Fruit fly (Drosophila melanogaster) whole organism, embryonic: ENCODE results near the gene CG2129.

Experiments
- CG10462 ChIP-seq: fragments of 200-800 bp; sonication (Bioruptor generic); optimal IDR thresholded peaks from 2 replicates; lab custom pipeline; 2016; ENCODE audit warnings: missing biosample characterization, missing genetic modification characterization
- CG11504 ChIP-seq: fragments of 200-800 bp; sonication (Bioruptor generic); optimal IDR thresholded peaks from 3 replicates; lab custom pipeline; 2019; ENCODE audit warnings: missing biosample characterization, mild to moderate bottlenecking, missing genetic modification characterization, moderate library complexity
- CG12744 ChIP-seq: fragments of 200-800 bp; sonication (Bioruptor generic); optimal IDR thresholded peaks from 2 replicates; lab custom pipeline; 2016; ENCODE audit warnings: missing biosample characterization, missing genetic modification characterization
- CG14441 ChIP-seq: fragments of 200-800 bp; sonication (Bioruptor generic); IDR thresholded peaks from 2 replicates; pipeline ENCODE4 v1.3.6; 2022; ENCODE audit warnings: missing biosample characterization, missing genetic modification characterization
- CG14710 ChIP-seq: fragments of 200-800 bp; sonication (Bioruptor generic); optimal IDR thresholded peaks from 3 replicates; lab custom pipeline; 2019; ENCODE audit warnings: missing biosample characterization, mild to moderate bottlenecking, missing genetic modification characterization, moderate library complexity
- CG17829 ChIP-seq: fragments of 200-800 bp; optimal IDR thresholded peaks from 2 replicates; lab custom pipeline; 2019; ENCODE audit warnings: missing biosample characterization, mild to moderate bottlenecking, missing genetic modification characterization, moderate library complexity
- CG2875 ChIP-seq: fragments of 200-800 bp; sonication (Bioruptor generic); optimal IDR thresholded peaks from 2 replicates; lab custom pipeline; 2017; ENCODE audit warnings: missing biosample characterization, mild to moderate bottlenecking, missing genetic modification characterization, missing genetic modification reagents
- CG31365 ChIP-seq: fragments of 200-800 bp; sonication (Bioruptor generic); optimal IDR thresholded peaks from 2 replicates; lab custom pipeline; 2018; ENCODE audit warnings: missing biosample characterization, mild to moderate bottlenecking, missing genetic modification characterization
- CG34376 ChIP-seq: fragments of 200-800 bp; sonication (Bioruptor generic); optimal IDR thresholded peaks from 2 replicates; lab custom pipeline; 2018; ENCODE audit warnings: missing biosample characterization, mild to moderate bottlenecking, missing genetic modification characterization
- CG8924 ChIP-seq: fragments of 200-800 bp; optimal IDR thresholded peaks from 3 replicates; lab custom pipeline; 2019; ENCODE audit warnings: missing biosample characterization, mild to moderate bottlenecking, missing genetic modification characterization, moderate library complexity
- CG9609 ChIP-seq: fragments of 200-800 bp; sonication (Bioruptor generic); optimal IDR thresholded peaks from 3 replicates; lab custom pipeline; 2016; ENCODE audit warnings: missing biosample characterization, missing genetic modification characterization
- Chrac-16 ChIP-seq: fragments of 200-800 bp; sonication (Bioruptor generic); optimal IDR thresholded peaks from 3 replicates; lab custom pipeline; 2016; ENCODE audit warnings: missing biosample characterization, missing genetic modification characterization
- D19A ChIP-seq: fragments of 200-800 bp; optimal IDR thresholded peaks from 3 replicates; lab custom pipeline; 2019; ENCODE audit warnings: missing biosample characterization, mild to moderate bottlenecking, missing genetic modification characterization, moderate library complexity
- Dref ChIP-seq: fragments of 200-800 bp; sonication (Bioruptor generic); IDR thresholded peaks from 2 replicates; pipeline ENCODE4 v1.3.6; 2022; ENCODE audit warnings: missing biosample characterization, missing genetic modification characterization
- E2f1 ChIP-seq: fragments of 200-800 bp; sonication (Bioruptor generic); IDR thresholded peaks from 2 replicates; pipeline ENCODE4 v1.3.6; 2022; ENCODE audit warnings: missing biosample characterization, missing genetic modification characterization
- Fer2 ChIP-seq: fragments of 200-800 bp; sonication (Bioruptor generic); optimal IDR thresholded peaks from 2 replicates; lab custom pipeline; 2018; ENCODE audit warnings: missing biosample characterization, mild to moderate bottlenecking, missing genetic modification characterization, moderate library complexity
- H15 ChIP-seq: fragments of 200-800 bp; sonication (Bioruptor generic); IDR thresholded peaks from 3 replicates; pipeline ENCODE4 v1.3.6; 2022; ENCODE audit warnings: missing biosample characterization, missing genetic modification characterization
- HLHmδ ChIP-seq: fragments of 200-800 bp; sonication (Bioruptor generic); optimal IDR thresholded peaks from 2 replicates; lab custom pipeline; 2018; ENCODE audit warnings: missing biosample characterization, mild to moderate bottlenecking, missing genetic modification characterization, moderate library complexity
- Hand ChIP-seq: fragments of 200-800 bp; sonication (Bioruptor generic); optimal IDR thresholded peaks from 2 replicates; lab custom pipeline; 2017; ENCODE audit warnings: mild to moderate bottlenecking, missing biosample characterization, missing genetic modification reagents, missing genetic modification characterization
- Max ChIP-seq: fragments of 200-800 bp; sonication (Bioruptor generic); optimal IDR thresholded peaks from 2 replicates; lab custom pipeline; 2016; ENCODE audit warnings: missing biosample characterization, mild to moderate bottlenecking, missing genetic modification characterization
- Myb ChIP-seq: fragments of 200-800 bp; sonication (Bioruptor generic); optimal IDR thresholded peaks from 2 replicates; lab custom pipeline; 2016; ENCODE audit warnings: missing biosample characterization, missing genetic modification characterization
- PHDP ChIP-seq: fragments of 200-800 bp; sonication (Bioruptor generic); optimal IDR thresholded peaks from 3 replicates; lab custom pipeline; 2018; ENCODE audit warnings: missing biosample characterization, mild to moderate bottlenecking, missing genetic modification characterization, moderate library complexity
- Poxn ChIP-seq: fragments of 200-800 bp; sonication (Bioruptor generic); IDR thresholded peaks from 2 replicates; pipeline ENCODE4 v1.3.6; 2022; ENCODE audit warnings: missing biosample characterization, missing genetic modification characterization
- Sox100B ChIP-seq: fragments of 200-800 bp; sonication (Bioruptor generic); optimal IDR thresholded peaks from 3 replicates; lab custom pipeline; 2018; ENCODE audit warnings: missing biosample characterization, mild to moderate bottlenecking, missing genetic modification characterization
- Sry-δ ChIP-seq: fragments of 200-800 bp; sonication (Bioruptor generic); optimal IDR thresholded peaks from 2 replicates; lab custom pipeline; 2016; ENCODE audit warnings: missing biosample characterization, missing genetic modification characterization
- Xrp1 ChIP-seq: fragments of 200-800 bp; sonication (Bioruptor generic); IDR thresholded peaks from 2 replicates; pipeline ENCODE4 v1.3.6; 2022; ENCODE audit warnings: missing biosample characterization, missing genetic modification characterization
- ap ChIP-seq: fragments of 200-800 bp; sonication (Bioruptor generic); IDR thresholded peaks from 2 replicates; pipeline ENCODE4 v1.3.6; 2022; ENCODE audit warnings: missing biosample characterization, missing genetic modification characterization
- bsh ChIP-seq, 2 experiments: fragments of 200-800 bp; sonication (Bioruptor generic); optimal IDR thresholded peaks; 2 replicates each; lab custom pipeline; 2017 to 2018; ENCODE audit warnings: mild to moderate bottlenecking in 2 of 2, missing biosample characterization in 2 of 2, missing genetic modification characterization in 2 of 2, moderate library complexity in 1 of 2
- corto ChIP-seq: fragments of 200-800 bp; sonication (Bioruptor generic); optimal IDR thresholded peaks from 2 replicates; lab custom pipeline; 2016; ENCODE audit warnings: missing biosample characterization, mild to moderate bottlenecking, missing genetic modification characterization, moderate library complexity
- crol ChIP-seq: fragments of 200-800 bp; sonication (Bioruptor generic); IDR thresholded peaks from 2 replicates; pipeline ENCODE4 v1.3.6; 2022; ENCODE audit warnings: missing biosample characterization, missing genetic modification characterization
- crp ChIP-seq, 2 experiments: fragments of 200-800 bp; sonication (Bioruptor generic); optimal IDR thresholded peaks; 2 replicates in 1 of 2; 3 replicates in 1 of 2; lab custom pipeline; 2017; ENCODE audit warnings: missing biosample characterization in 2 of 2, missing genetic modification characterization in 2 of 2, mild to moderate bottlenecking in 1 of 2, moderate library complexity in 1 of 2
- eyg ChIP-seq: fragments of 200-800 bp; sonication (Bioruptor generic); optimal IDR thresholded peaks from 3 replicates; lab custom pipeline; 2016; ENCODE audit warnings: missing biosample characterization, missing genetic modification characterization
- fd3F ChIP-seq: fragments of 200-800 bp; sonication (Bioruptor generic); optimal IDR thresholded peaks from 2 replicates; lab custom pipeline; 2018; ENCODE audit warnings: missing biosample characterization, mild to moderate bottlenecking, missing genetic modification characterization, moderate library complexity
- gt ChIP-seq: fragments of 200-800 bp; sonication (Bioruptor generic); IDR thresholded peaks from 2 replicates; pipeline ENCODE4 v1.3.6; 2022; ENCODE audit warnings: missing biosample characterization, missing genetic modification characterization
- luna ChIP-seq: fragments of 200-800 bp; sonication (Bioruptor generic); optimal IDR thresholded peaks from 2 replicates; lab custom pipeline; 2016; ENCODE audit warnings: missing biosample characterization, missing genetic modification characterization
- maf-S ChIP-seq: fragments of 200-800 bp; sonication (Bioruptor generic); optimal IDR thresholded peaks from 2 replicates; lab custom pipeline; 2016; ENCODE audit warnings: missing biosample characterization, missing genetic modification characterization
- peb ChIP-seq: fragments of 200-800 bp; sonication (Bioruptor generic); IDR thresholded peaks from 2 replicates; pipeline ENCODE4 v1.3.6; 2022; ENCODE audit warnings: missing biosample characterization, missing genetic modification characterization
- pho ChIP-seq: fragments of 200-800 bp; sonication (Bioruptor generic); optimal IDR thresholded peaks from 2 replicates; lab custom pipeline; 2016; ENCODE audit warnings: missing biosample characterization, missing genetic modification characterization
- ranshi ChIP-seq: fragments of 200-800 bp; sonication (Bioruptor generic); IDR thresholded peaks from 2 replicates; pipeline ENCODE4 v1.3.6; 2022; ENCODE audit warnings: missing biosample characterization, missing genetic modification characterization
- sima ChIP-seq: fragments of 200-800 bp; sonication (Bioruptor generic); optimal IDR thresholded peaks from 2 replicates; lab custom pipeline; 2016; ENCODE audit warnings: missing biosample characterization, missing genetic modification characterization
- slbo ChIP-seq: fragments of 200-800 bp; sonication (Bioruptor generic); IDR thresholded peaks from 2 replicates; pipeline ENCODE4 v1.3.6; 2022; ENCODE audit warnings: missing biosample characterization, missing genetic modification characterization
- tin ChIP-seq: fragments of 200-800 bp; sonication (Bioruptor generic); optimal IDR thresholded peaks from 3 replicates; lab custom pipeline; 2016; ENCODE audit warnings: missing biosample characterization, missing genetic modification characterization
- tup ChIP-seq: fragments of 200-800 bp; sonication (Bioruptor generic); optimal IDR thresholded peaks from 2 replicates; lab custom pipeline; 2016; ENCODE audit warnings: missing biosample characterization, mild to moderate bottlenecking, missing genetic modification characterization, moderate library complexity
- usp ChIP-seq: fragments of >200 bp; optimal IDR thresholded peaks from 2 replicates; lab custom pipeline; 2017; ENCODE audit warnings: missing biosample characterization, missing genetic modification characterization
- yki ChIP-seq: fragments of >200 bp; optimal IDR thresholded peaks from 3 replicates; lab custom pipeline; 2018

The CG2129 gene

DNA sequence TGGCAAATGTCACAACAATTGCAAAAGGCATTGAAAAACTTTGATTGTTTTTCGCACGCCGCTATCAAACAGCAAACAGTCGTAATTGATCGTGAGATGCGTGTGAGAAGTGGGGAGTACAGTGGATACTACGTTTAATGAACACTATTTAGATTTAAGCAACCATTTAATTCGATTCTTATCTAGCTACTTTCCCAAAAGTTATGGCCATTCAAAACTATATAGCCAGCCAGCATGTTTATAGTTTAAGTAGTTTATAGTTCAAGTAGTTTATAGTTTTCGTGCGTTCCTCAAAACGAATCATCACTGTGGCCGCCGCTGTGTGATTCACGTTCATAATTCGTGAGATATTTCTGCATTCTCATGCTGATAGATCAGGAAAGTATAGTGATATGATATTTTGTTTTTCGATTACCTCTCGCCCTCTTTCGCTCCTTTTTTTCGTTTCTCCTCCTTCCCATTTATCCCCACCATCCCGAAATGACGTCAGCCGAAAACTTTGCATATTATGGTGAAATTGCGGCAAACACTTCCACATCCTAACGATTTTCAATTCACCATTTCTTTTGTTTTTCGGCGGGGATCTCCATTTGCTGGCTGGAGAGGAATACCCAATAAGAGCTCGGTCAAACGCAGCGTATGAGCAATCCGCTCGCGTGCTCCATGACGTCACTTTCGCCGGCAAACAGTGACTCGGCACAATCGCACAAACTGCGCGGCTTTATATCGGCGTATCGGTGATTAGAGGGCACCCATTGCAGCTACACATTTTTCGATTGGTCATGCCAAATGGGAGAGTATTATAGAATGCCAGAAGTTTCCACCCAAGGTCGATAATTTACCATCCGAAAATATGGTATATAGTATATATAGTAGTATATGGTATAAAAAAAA, 32.0 kb upstream of the CG2129 start (continued):
- TF ChIP-seq luna (GFP tag; lab: Kevin White, UChicago) (peak; percentile 18), Poxn (GFP tag; lab: Robert Waterston, UW) (peak; percentile 72), H15 (GFP tag; lab: Robert Waterston, UW) (0 out of 3 replicates have a peak, but pooled peaks have one; percentile 9)
- TF ChIP-seq, all 482 proteins: peak for 222

DNA sequence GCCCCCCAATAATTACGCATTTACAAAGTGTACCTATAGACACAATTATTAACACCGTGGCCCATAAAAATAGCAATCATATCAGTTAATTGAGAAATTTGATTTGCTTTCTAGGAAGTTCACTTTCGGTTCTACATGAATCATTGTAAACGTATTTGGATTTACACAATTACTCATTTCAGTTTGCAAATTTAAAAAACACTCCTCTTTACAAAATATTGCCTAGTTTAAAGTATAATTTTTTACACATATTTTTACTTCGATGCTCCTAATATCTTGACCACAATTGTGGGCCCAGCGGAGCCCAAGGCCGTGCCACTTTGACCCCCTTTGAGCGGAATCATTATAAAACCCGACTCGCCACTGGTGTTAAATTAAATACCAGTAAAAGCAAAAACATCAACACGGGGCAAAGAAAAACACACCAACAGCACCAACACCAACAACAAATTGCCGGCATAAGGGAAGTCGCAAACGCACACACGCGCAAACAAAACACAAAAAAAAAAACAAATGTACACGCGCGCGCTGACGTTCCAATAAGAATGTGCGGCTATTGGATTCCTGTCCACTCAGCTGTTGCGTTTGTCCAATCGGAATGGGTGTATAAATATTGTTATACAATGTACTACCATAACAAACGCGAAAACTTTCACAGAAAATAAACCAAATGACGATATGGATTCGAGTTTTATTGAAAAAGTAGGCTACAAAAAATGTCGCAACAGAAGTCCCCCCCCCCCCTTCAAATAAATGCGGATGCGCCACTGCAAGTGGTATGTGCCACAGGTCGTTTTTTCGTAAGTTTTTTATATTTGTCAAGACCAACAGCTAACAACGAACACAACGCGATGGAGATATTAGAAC, 30.9 kb upstream of the CG2129 start:
- TF ChIP-seq bsh (GFP tag; optimal IDR thresholded peaks at IDR 0.05; lab: Kevin White, UChicago): peak in 1 of 2 experiments; percentile 47
- no peak for TF ChIP-seq tup (GFP tag; lab: Kevin White, UChicago)
- peak; percentile 67 for TF ChIP-seq CG34376 (GFP tag; lab: Kevin White, UChicago)
- TF ChIP-seq peb: 0 out of 2 replicates have a peak, but pooled peaks have one; percentile 18
- TF ChIP-seq Xrp1 (GFP tag; lab: Robert Waterston, UW): peak; percentile 58; the same call in 1 of the 2 replicates
- peak; percentile 64 for TF ChIP-seq CG8924 (tag; lab: Kevin White, UChicago)
- TF ChIP-seq eyg (GFP tag; lab: Kevin White, UChicago): peak; percentile 7
- peak; percentile 57 for TF ChIP-seq CG12744
- TF ChIP-seq E2f1 (GFP tag; lab: Robert Waterston, UW): 0 out of 2 replicates have a peak, but pooled peaks have one; percentile 38
- TF ChIP-seq Hand (GFP tag; lab: Kevin White, UChicago): peak; percentile 63
- no peak for TF ChIP-seq Dref
- peak; percentile 7 for TF ChIP-seq CG14710
- TF ChIP-seq Chrac-16 (GFP tag; lab: Kevin White, UChicago): peak; percentile 47
- TF ChIP-seq Sry-δ: peak; percentile 3
- TF ChIP-seq gt (GFP tag; lab: Robert Waterston, UW): no peak
- TF ChIP-seq slbo (GFP tag; lab: Robert Waterston, UW): peak; percentile 78
- peak; percentile 19 for TF ChIP-seq Fer2 (tag; lab: Kevin White, UChicago)
- peak; percentile 33 for TF ChIP-seq Myb (GFP tag; lab: Kevin White, UChicago)
- TF ChIP-seq maf-S: peak; percentile 6
- peak; percentile 16 for TF ChIP-seq Max (GFP tag; lab: Kevin White, UChicago)
- TF ChIP-seq sima (GFP tag; lab: Kevin White, UChicago): peak; percentile 6
- peak; percentile 61 for TF ChIP-seq CG14441 (GFP tag; lab: Robert Waterston, UW)
- peak; percentile 63; the same call in 1 of the 2 replicates for TF ChIP-seq ranshi
- peak; percentile 61 for TF ChIP-seq Sox100B
- TF ChIP-seq yki (lab: Kevin White, UChicago): no peak
- TF ChIP-seq corto (GFP tag; lab: Kevin White, UChicago): no peak
- TF ChIP-seq PHDP (tag; lab: Kevin White, UChicago): peak; percentile 75
- TF ChIP-seq pho (GFP tag; lab: Kevin White, UChicago): peak; percentile 74
- TF ChIP-seq crp (GFP tag; optimal IDR thresholded peaks at IDR 0.05; lab: Kevin White, UChicago): peak in 1 of 2 experiments; percentile 16
- TF ChIP-seq D19A: peak; percentile 47
- no peak for TF ChIP-seq CG10462
- TF ChIP-seq fd3F (GFP tag; lab: Kevin White, UChicago): peak; percentile 52
- TF ChIP-seq crol: peak; percentile 68
- TF ChIP-seq tin (GFP tag; lab: Kevin White, UChicago): peak; percentile 20
- peak; percentile 41 for TF ChIP-seq CG17829
- peak; percentile 20 for TF ChIP-seq CG31365 (tag; lab: Kevin White, UChicago)
- TF ChIP-seq CG11504 (tag; lab: Kevin White, UChicago): peak; percentile 66
- peak; percentile 16 for TF ChIP-seq CG2875 (GFP tag; lab: Kevin White, UChicago)
- TF ChIP-seq HLHmδ (GFP tag; lab: Kevin White, UChicago): no peak
- no peak for TF ChIP-seq usp (GFP tag; lab: Kevin White, UChicago)
- peak; percentile 68; the same call in 1 of the 2 replicates for TF ChIP-seq ap (GFP tag; lab: Robert Waterston, UW)
- TF ChIP-seq CG9609 (GFP tag; lab: Kevin White, UChicago): peak; percentile 43
